Fruit fly (Drosophila melanogaster) whole organism, embryonic: ENCODE results near the gene PAPLA1.
A peak's percentile ranks its signal among the peaks of the same experiment; 100 is the strongest.

Experiments used
- Awh ChIP-seq: fragments of 200-800 bp; sonication (Bioruptor generic); IDR thresholded peaks from 2 replicates; pipeline ENCODE4, ENCODE4 v1.3.6; 2022; ENCODE audit warnings: missing biosample characterization, missing genetic modification characterization
- Bgb ChIP-seq: fragments of 200-800 bp; sonication (Bioruptor generic); IDR thresholded peaks from 2 replicates; pipeline ENCODE4 v1.3.6; 2022; ENCODE audit warnings: missing biosample characterization, missing genetic modification characterization; ENCODE audit not compliant: partially characterized antibody
- Bteb2 ChIP-seq: fragments of 200-800 bp; sonication (Bioruptor generic); optimal IDR thresholded peaks from 2 replicates; lab custom pipeline; 2016; ENCODE audit warnings: missing biosample characterization, missing genetic modification characterization
- CG10209 ChIP-seq: fragments of 200-800 bp; sonication (Bioruptor generic); optimal IDR thresholded peaks from 3 replicates; lab custom pipeline; 2017; ENCODE audit warnings: missing biosample characterization, mild to moderate bottlenecking, missing genetic modification characterization, missing genetic modification reagents
- CG11723 ChIP-seq: fragments of 200-800 bp; sonication (Bioruptor generic); optimal IDR thresholded peaks from 2 replicates; lab custom pipeline; 2017; ENCODE audit warnings: missing biosample characterization, mild to moderate bottlenecking, missing genetic modification characterization
- CG13424 ChIP-seq: fragments of 200-800 bp; sonication (Bioruptor generic); optimal IDR thresholded peaks from 2 replicates; lab custom pipeline; 2019; ENCODE audit warnings: missing biosample characterization, mild to moderate bottlenecking, missing genetic modification characterization, moderate library complexity
- CG14441 ChIP-seq: fragments of 200-800 bp; sonication (Bioruptor generic); IDR thresholded peaks from 2 replicates; pipeline ENCODE4 v1.3.6; 2022; ENCODE audit warnings: missing biosample characterization, missing genetic modification characterization
- CG18476 ChIP-seq: fragments of 200-800 bp; sonication (Bioruptor generic); optimal IDR thresholded peaks from 2 replicates; lab custom pipeline; 2016; ENCODE audit warnings: missing biosample characterization, mild to moderate bottlenecking, missing genetic modification characterization
- CG18599 ChIP-seq: fragments of 200-800 bp; sonication (Bioruptor generic); optimal IDR thresholded peaks from 3 replicates; lab custom pipeline; 2017; ENCODE audit warnings: missing biosample characterization, missing genetic modification characterization, mild to moderate bottlenecking, moderate library complexity, missing genetic modification reagents
- CG2120 ChIP-seq: fragments of 200-800 bp; sonication (Bioruptor generic); optimal IDR thresholded peaks from 3 replicates; lab custom pipeline; 2016; ENCODE audit warnings: missing biosample characterization, missing genetic modification characterization
- CG2199 ChIP-seq: fragments of 200-800 bp; sonication (Bioruptor generic); IDR thresholded peaks from 3 replicates; pipeline ENCODE4 v1.3.6; 2022; ENCODE audit warnings: missing biosample characterization, missing genetic modification characterization
- CG31365 ChIP-seq: fragments of 200-800 bp; sonication (Bioruptor generic); optimal IDR thresholded peaks from 2 replicates; lab custom pipeline; 2018; ENCODE audit warnings: missing biosample characterization, mild to moderate bottlenecking, missing genetic modification characterization
- CG32772 ChIP-seq: fragments of 200-800 bp; sonication (Bioruptor generic); IDR thresholded peaks from 2 replicates; pipeline ENCODE4 v1.3.6; 2022; ENCODE audit warnings: missing biosample characterization, missing genetic modification characterization
- CG34376 ChIP-seq: fragments of 200-800 bp; sonication (Bioruptor generic); optimal IDR thresholded peaks from 2 replicates; lab custom pipeline; 2018; ENCODE audit warnings: missing biosample characterization, mild to moderate bottlenecking, missing genetic modification characterization
- CG3847 ChIP-seq: fragments of 200-800 bp; sonication (Bioruptor generic); IDR thresholded peaks from 2 replicates; pipeline ENCODE4 v1.3.6; 2022; ENCODE audit warnings: missing biosample characterization, missing genetic modification characterization
- CG42726 ChIP-seq: fragments of 200-800 bp; sonication (Bioruptor generic); IDR thresholded peaks from 2 replicates; pipeline ENCODE4 v1.3.6; 2022; ENCODE audit warnings: missing biosample characterization, missing genetic modification characterization; ENCODE audit not compliant: partially characterized antibody
- CG4424 ChIP-seq: fragments of 200-800 bp; sonication (Bioruptor generic); optimal IDR thresholded peaks from 3 replicates; lab custom pipeline; 2016; ENCODE audit warnings: missing biosample characterization, missing genetic modification characterization
- CG5180 ChIP-seq: fragments of 200-800 bp; sonication (Bioruptor generic); optimal IDR thresholded peaks from 3 replicates; lab custom pipeline; 2017; ENCODE audit warnings: missing biosample characterization, missing genetic modification characterization, mild to moderate bottlenecking, moderate library complexity, missing genetic modification reagents
- CG6175 ChIP-seq: fragments of 200-800 bp; sonication (Bioruptor generic); IDR thresholded peaks from 3 replicates; pipeline ENCODE4 v1.3.6; 2022; ENCODE audit warnings: missing biosample characterization, missing genetic modification characterization
- CG8089 ChIP-seq: fragments of 200-800 bp; sonication (Bioruptor generic); optimal IDR thresholded peaks from 3 replicates; lab custom pipeline; 2016; ENCODE audit warnings: missing biosample characterization, missing genetic modification characterization
- CG8290 ChIP-seq, 3 experiments: fragments of 200-800 bp; sonication (Bioruptor generic); optimal IDR thresholded peaks; 2 replicates each; lab custom pipeline; 2016 to 2019; ENCODE audit warnings: missing biosample characterization in 3 of 3, missing genetic modification characterization in 3 of 3, mild to moderate bottlenecking in 2 of 3, moderate library complexity in 1 of 3
- CG8388 ChIP-seq: fragments of 200-800 bp; sonication (Bioruptor generic); optimal IDR thresholded peaks from 2 replicates; lab custom pipeline; 2019; ENCODE audit warnings: missing biosample characterization, mild to moderate bottlenecking, missing genetic modification characterization, moderate library complexity
- CG8478 ChIP-seq: fragments of >200 bp; optimal IDR thresholded peaks from 2 replicates; lab custom pipeline; 2018
- CG8924 ChIP-seq: fragments of 200-800 bp; optimal IDR thresholded peaks from 3 replicates; lab custom pipeline; 2019; ENCODE audit warnings: missing biosample characterization, mild to moderate bottlenecking, missing genetic modification characterization, moderate library complexity
- Dip2 ChIP-seq: fragments of 200-800 bp; sonication (Bioruptor generic); IDR thresholded peaks from 2 replicates; pipeline ENCODE4 v1.3.6; 2022; ENCODE audit warnings: missing biosample characterization, missing genetic modification characterization
- Dp ChIP-seq: fragments of 200-800 bp; sonication (Bioruptor generic); optimal IDR thresholded peaks from 2 replicates; lab custom pipeline; 2018; ENCODE audit warnings: missing biosample characterization, mild to moderate bottlenecking, missing genetic modification characterization, moderate library complexity
- Fer3 ChIP-seq: fragments of 200-800 bp; sonication (Bioruptor generic); optimal IDR thresholded peaks from 2 replicates; lab custom pipeline; 2018; ENCODE audit warnings: missing biosample characterization, mild to moderate bottlenecking, missing genetic modification characterization, moderate library complexity
- HLH54F ChIP-seq: fragments of 200-800 bp; sonication (Bioruptor generic); optimal IDR thresholded peaks from 3 replicates; lab custom pipeline; 2016; ENCODE audit warnings: missing biosample characterization, missing genetic modification characterization
- HmgD ChIP-seq: fragments of 200-800 bp; sonication (Bioruptor generic); optimal IDR thresholded peaks from 3 replicates; lab custom pipeline; 2016; ENCODE audit warnings: missing biosample characterization, missing genetic modification characterization
- HmgZ ChIP-seq: fragments of 200-800 bp; sonication (Bioruptor generic); optimal IDR thresholded peaks from 2 replicates; lab custom pipeline; 2018; ENCODE audit warnings: missing biosample characterization, mild to moderate bottlenecking, missing genetic modification characterization
- Hr3 ChIP-seq: fragments of 200-800 bp; sonication (Bioruptor generic); optimal IDR thresholded peaks from 3 replicates; lab custom pipeline; 2016; ENCODE audit warnings: missing biosample characterization, missing genetic modification characterization
- Jarid2 ChIP-seq: fragments of 200-800 bp; sonication (Bioruptor generic); optimal IDR thresholded peaks from 3 replicates; lab custom pipeline; 2017; ENCODE audit warnings: mild to moderate bottlenecking, missing biosample characterization, missing genetic modification reagents, missing genetic modification characterization
- Nf-YC ChIP-seq: fragments of 200-800 bp; optimal IDR thresholded peaks from 3 replicates; lab custom pipeline; 2019; ENCODE audit warnings: missing biosample characterization, mild to moderate bottlenecking, missing genetic modification characterization, moderate library complexity
- NfI ChIP-seq: fragments of 200-800 bp; sonication (Bioruptor generic); optimal IDR thresholded peaks from 3 replicates; lab custom pipeline; 2018; ENCODE audit warnings: missing biosample characterization, mild to moderate bottlenecking, missing genetic modification characterization, moderate library complexity
- PHDP ChIP-seq: fragments of 200-800 bp; sonication (Bioruptor generic); optimal IDR thresholded peaks from 3 replicates; lab custom pipeline; 2018; ENCODE audit warnings: missing biosample characterization, mild to moderate bottlenecking, missing genetic modification characterization, moderate library complexity
- Ravus ChIP-seq: fragments of 200-800 bp; sonication (Bioruptor generic); IDR thresholded peaks from 2 replicates; pipeline ENCODE4 v1.3.6; 2022; ENCODE audit warnings: missing biosample characterization, missing genetic modification characterization
- Side ChIP-seq: fragments of 200-800 bp; sonication (Bioruptor generic); optimal IDR thresholded peaks from 2 replicates; lab custom pipeline; 2016; ENCODE audit warnings: missing biosample characterization, missing genetic modification characterization
- Xrp1 ChIP-seq: fragments of 200-800 bp; sonication (Bioruptor generic); IDR thresholded peaks from 2 replicates; pipeline ENCODE4 v1.3.6; 2022; ENCODE audit warnings: missing biosample characterization, missing genetic modification characterization
- ase ChIP-seq: fragments of 200-800 bp; sonication (Bioruptor generic); IDR thresholded peaks from 3 replicates; pipeline ENCODE4 v1.3.6; 2022; ENCODE audit warnings: missing biosample characterization, missing genetic modification characterization
- az2 ChIP-seq: fragments of 200-800 bp; sonication (Bioruptor generic); optimal IDR thresholded peaks from 3 replicates; lab custom pipeline; 2016; ENCODE audit warnings: missing biosample characterization, missing genetic modification characterization
- bsh ChIP-seq, 2 experiments: fragments of 200-800 bp; sonication (Bioruptor generic); optimal IDR thresholded peaks; 2 replicates each; lab custom pipeline; 2017 to 2018; ENCODE audit warnings: mild to moderate bottlenecking in 2 of 2, missing biosample characterization in 2 of 2, missing genetic modification characterization in 2 of 2, moderate library complexity in 1 of 2
- chinmo ChIP-seq: fragments of 200-800 bp; sonication (Bioruptor generic); IDR thresholded peaks from 4 replicates; pipeline ENCODE4 v1.3.6; 2022; ENCODE audit warnings: missing biosample characterization, missing genetic modification characterization; ENCODE audit not compliant: partially characterized antibody
- corto ChIP-seq: fragments of 200-800 bp; sonication (Bioruptor generic); optimal IDR thresholded peaks from 2 replicates; lab custom pipeline; 2016; ENCODE audit warnings: missing biosample characterization, mild to moderate bottlenecking, missing genetic modification characterization, moderate library complexity
- mld ChIP-seq: fragments of 200-800 bp; sonication (Bioruptor generic); IDR thresholded peaks from 3 replicates; pipeline ENCODE4 v1.3.6; 2022; ENCODE audit warnings: missing biosample characterization, missing genetic modification characterization; ENCODE audit not compliant: partially characterized antibody
- org-1 ChIP-seq: fragments of 200-800 bp; sonication (Bioruptor generic); optimal IDR thresholded peaks from 2 replicates; lab custom pipeline; 2017; ENCODE audit warnings: missing biosample characterization, missing genetic modification characterization
- sens ChIP-seq: fragments of 200-800 bp; sonication (Bioruptor generic); peaks from one replicate; lab custom pipeline; 2016; ENCODE audit warnings: missing biosample characterization, missing genetic modification characterization
- seq ChIP-seq: fragments of 200-800 bp; sonication (Bioruptor generic); IDR thresholded peaks from 2 replicates; pipeline ENCODE4 v1.3.6; 2022; ENCODE audit warnings: missing biosample characterization, missing genetic modification characterization
- shn ChIP-seq: fragments of 200-800 bp; sonication (Bioruptor generic); optimal IDR thresholded peaks from 3 replicates; lab custom pipeline; 2016; ENCODE audit warnings: missing biosample characterization, missing genetic modification characterization
- stwl ChIP-seq: fragments of 200-800 bp; sonication (Bioruptor generic); optimal IDR thresholded peaks from 3 replicates; lab custom pipeline; 2018; ENCODE audit warnings: missing biosample characterization, mild to moderate bottlenecking, missing genetic modification characterization, moderate library complexity
- zen2 ChIP-seq: fragments of 200-800 bp; sonication (Bioruptor generic); IDR thresholded peaks from 3 replicates; pipeline ENCODE4 v1.3.6; 2022; ENCODE audit warnings: missing biosample characterization, missing genetic modification characterization; ENCODE audit not compliant: partially characterized antibody

PAPLA1 gene

DNA sequence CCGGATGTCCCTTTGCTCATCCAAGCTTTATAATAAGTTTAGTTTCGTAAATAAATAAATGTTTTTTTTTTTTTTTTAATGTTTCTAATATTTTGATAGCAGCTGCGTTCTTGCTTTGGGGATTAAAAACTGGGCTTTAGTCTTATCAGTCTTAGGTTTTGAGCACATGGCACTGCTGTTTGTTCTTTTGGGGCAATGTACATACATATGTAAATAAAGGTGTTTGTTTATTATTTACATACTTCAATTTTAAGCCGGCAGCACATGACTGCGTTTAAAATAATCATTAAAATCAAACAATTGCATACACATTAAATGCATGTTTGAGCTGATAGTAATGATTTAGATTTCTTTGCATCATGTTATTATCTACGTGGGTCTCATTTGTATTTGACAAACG lies 4.8 kb upstream of the PAPLA1 start (continued):
- TF ChIP-seq bsh (GFP tag; optimal IDR thresholded peaks at IDR 0.05; lab: Kevin White, UChicago) (peak in 1 of 2 experiments; percentile 90), CG31365 (peak; percentile 50), Dip2 (no peak), NfI (GFP tag; lab: Kevin White, UChicago) (peak; percentile 32), CG2120 (GFP tag; lab: Kevin White, UChicago) (peak; percentile 17), Bteb2 (GFP tag; lab: Kevin White, UChicago) (peak; percentile 54), Dp (GFP tag; lab: Kevin White, UChicago) (no peak), zen2 (GFP tag; lab: Robert Waterston, UW) (no peak), az2 (GFP tag; lab: Kevin White, UChicago) (peak; percentile 52), seq (GFP tag; lab: Robert Waterston, UW) (peak; percentile 41; the same call in 1 of the 2 replicates), CG42726 (GFP tag; lab: Robert Waterston, UW) (no peak), sens (GFP tag; lab: Kevin White, UChicago) (peak; percentile 99), HLH54F (GFP tag; lab: Kevin White, UChicago) (no peak), CG3847 (GFP tag; lab: Robert Waterston, UW) (no peak), CG4424 (GFP tag; lab: Kevin White, UChicago) (peak; percentile 71), Ravus (no peak), ase (GFP tag; lab: Robert Waterston, UW) (peak; percentile 24; the same call in 2 of the 3 replicates), CG13424 (tag; lab: Kevin White, UChicago) (peak; percentile 69), mld (GFP tag; lab: Robert Waterston, UW) (no peak), CG10209 (GFP tag; lab: Kevin White, UChicago) (peak; percentile 89), Fer3 (tag; lab: Kevin White, UChicago) (peak; percentile 78), CG11723 (peak; percentile 74), Bgb (GFP tag; lab: Robert Waterston, UW) (no peak), CG6175 (GFP tag; lab: Robert Waterston, UW) (no peak), Xrp1 (GFP tag; lab: Robert Waterston, UW) (peak; percentile 90), CG18476 (GFP tag; lab: Kevin White, UChicago) (peak; percentile 78), Side (peak; percentile 62), corto (GFP tag; lab: Kevin White, UChicago) (no peak), CG5180 (peak; percentile 75), CG34376 (GFP tag; lab: Kevin White, UChicago) (no peak), CG8089 (GFP tag; lab: Kevin White, UChicago) (peak; percentile 77), shn (GFP tag; lab: Kevin White, UChicago) (peak; percentile 5), HmgD (GFP tag; lab: Kevin White, UChicago) (no peak), CG8478 (lab: Kevin White, UChicago) (no peak), chinmo (GFP tag; lab: Robert Waterston, UW) (no peak), Nf-YC (tag; lab: Kevin White, UChicago) (peak; percentile 23), CG8388 (GFP tag; lab: Kevin White, UChicago) (peak; percentile 69), CG8290 (GFP tag; optimal IDR thresholded peaks at IDR 0.05; lab: Kevin White, UChicago) (peak; percentile 70), CG8290 (tag; optimal IDR thresholded peaks at IDR 0.05; lab: Kevin White, UChicago) (peak; percentile 76 to 87), HmgZ (tag; lab: Kevin White, UChicago) (peak; percentile 52), PHDP (peak; percentile 76), Jarid2 (GFP tag; lab: Kevin White, UChicago) (peak; percentile 57), Awh (peak; percentile 94), stwl (peak; percentile 54), CG14441 (peak; percentile 20; the same call in 1 of the 2 replicates), org-1 (GFP tag; lab: Kevin White, UChicago) (peak; percentile 82), Hr3 (GFP tag; lab: Kevin White, UChicago) (peak; percentile 32), CG2199 (GFP tag; lab: Robert Waterston, UW) (peak; percentile 50; the same call in 1 of the 3 replicates), CG32772 (GFP tag; lab: Robert Waterston, UW) (no peak), CG8924 (tag; lab: Kevin White, UChicago) (peak; percentile 74), CG18599 (GFP tag; lab: Kevin White, UChicago) (peak; percentile 68)
